Fruit fly (Drosophila melanogaster): ENCODE results near the gene CG7800.

Gene CG7800

dm6 chr3R:8217727-8218126 lies at the start of gene CG7800:
CG7800 (plus strand) TSS chr3R:8217957.
- TF ChIP-seq D1 (tag; optimal IDR thresholded peaks at IDR 0.05) (no peak), CG15710 (tag; optimal IDR thresholded peaks at IDR 0.05) (no peak), CG13204 (GFP tag; optimal IDR thresholded peaks at IDR 0.05) (no peak), Snoo (tag; optimal IDR thresholded peaks at IDR 0.05) (no peak), Ets98B (GFP tag; IDR thresholded peaks at IDR 0.05) (no peak), CG10348 (GFP tag; IDR thresholded peaks at IDR 0.05) (no peak)

DNA sequence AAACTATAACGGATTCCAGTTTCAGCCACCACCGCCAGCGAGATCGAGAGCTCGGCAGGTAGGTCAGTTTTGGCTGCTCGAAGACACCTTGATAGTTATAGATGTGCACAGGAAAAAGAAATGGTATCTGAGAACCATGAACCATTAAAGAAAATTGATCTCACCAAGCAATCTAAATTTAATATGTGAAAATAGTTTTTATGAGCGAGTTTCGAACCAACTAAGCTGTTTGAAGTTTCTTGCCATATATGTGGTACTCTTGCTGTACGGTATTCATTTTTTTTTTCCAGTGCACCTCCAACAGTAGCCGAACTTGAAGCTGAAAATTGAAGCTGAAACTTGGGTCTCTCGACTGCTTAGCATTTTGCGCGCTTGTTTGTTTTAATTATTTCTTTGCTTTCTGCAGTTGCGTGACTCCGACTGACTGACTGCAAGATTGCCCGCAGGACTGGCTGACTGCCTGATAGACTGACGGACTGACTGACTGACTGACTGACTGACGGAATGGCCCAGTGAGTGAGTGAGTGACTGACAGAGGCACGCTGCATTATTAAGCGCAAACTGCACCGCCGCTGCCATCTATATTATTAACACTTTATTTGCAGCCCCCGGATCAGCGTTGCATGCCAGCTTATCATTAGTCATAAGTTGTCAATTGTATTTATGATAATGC lies 46.1 kb upstream of the CG7800 start:
- TF ChIP-seq Snoo (tag; optimal IDR thresholded peaks at IDR 0.05), result no peak
- no peak for TF ChIP-seq CG12605 (GFP tag; IDR thresholded peaks at IDR 0.05)
- peak; percentile 30 for TF ChIP-seq Pif1A (GFP tag; optimal IDR thresholded peaks at IDR 0.05)
- TF ChIP-seq CG10348 (GFP tag; IDR thresholded peaks at IDR 0.05), result no peak
- TF ChIP-seq CG15710 (tag; optimal IDR thresholded peaks at IDR 0.05), result peak; percentile 36
- peak; percentile 61 for TF ChIP-seq CG8301 (tag; optimal IDR thresholded peaks at IDR 0.05)
- TF ChIP-seq CG9948 (tag; optimal IDR thresholded peaks at IDR 0.05), result peak; percentile 9
- no peak for TF ChIP-seq gl (tag; optimal IDR thresholded peaks at IDR 0.05)
- peak; percentile 75 for TF ChIP-seq CG32121 (GFP tag; IDR thresholded peaks at IDR 0.05)
- peak; percentile 68; the same call in 2 of the 3 replicates for TF ChIP-seq fd96Ca (GFP tag; IDR thresholded peaks at IDR 0.05)
- TF ChIP-seq CG34367 (tag; optimal IDR thresholded peaks at IDR 0.05), result no peak
- no peak for TF ChIP-seq CG13204 (GFP tag; optimal IDR thresholded peaks at IDR 0.05)
- TF ChIP-seq CG17806 (tag; optimal IDR thresholded peaks at IDR 0.05), result peak; percentile 13
- 0 out of 2 replicates have a peak, but pooled peaks have one; percentile 30 for TF ChIP-seq rn (GFP tag; IDR thresholded peaks at IDR 0.05)
- no peak for TF ChIP-seq D1 (tag; optimal IDR thresholded peaks at IDR 0.05)
- peak; percentile 47 for TF ChIP-seq CG14655 (GFP tag; optimal IDR thresholded peaks at IDR 0.05)
- TF ChIP-seq Pif1B (GFP tag; optimal IDR thresholded peaks at IDR 0.05), result peak; percentile 18
- TF ChIP-seq Ets98B (GFP tag; IDR thresholded peaks at IDR 0.05), result peak; percentile 78
- TF ChIP-seq CG8159 (tag; optimal IDR thresholded peaks at IDR 0.05), result peak; percentile 38
- peak; percentile 73; the same call in 2 of the 3 replicates for TF ChIP-seq CG4496 (GFP tag; IDR thresholded peaks at IDR 0.05)
- no peak for TF ChIP-seq EcR (GFP tag; optimal IDR thresholded peaks at IDR 0.05)

dm6 chr3R:8176058-8176673 lies 41.6 kb upstream of the CG7800 start:
- TF ChIP-seq CG15710 (tag; optimal IDR thresholded peaks at IDR 0.05) (no peak), Pif1A (GFP tag; optimal IDR thresholded peaks at IDR 0.05) (no peak), Ets98B (GFP tag; IDR thresholded peaks at IDR 0.05) (no peak), CG17806 (tag; optimal IDR thresholded peaks at IDR 0.05) (no peak), fd96Ca (GFP tag; IDR thresholded peaks at IDR 0.05) (no peak), CG10348 (GFP tag; IDR thresholded peaks at IDR 0.05) (no peak), gl (tag; optimal IDR thresholded peaks at IDR 0.05) (no peak), CG8159 (tag; optimal IDR thresholded peaks at IDR 0.05) (no peak), CG13204 (GFP tag; optimal IDR thresholded peaks at IDR 0.05) (no peak), EcR (GFP tag; optimal IDR thresholded peaks at IDR 0.05) (no peak), rn (GFP tag; IDR thresholded peaks at IDR 0.05) (no peak), CG9948 (tag; optimal IDR thresholded peaks at IDR 0.05) (no peak), Pif1B (GFP tag; optimal IDR thresholded peaks at IDR 0.05) (no peak), CG12605 (GFP tag; IDR thresholded peaks at IDR 0.05) (no peak), D1 (tag; optimal IDR thresholded peaks at IDR 0.05) (no peak), CG4496 (GFP tag; IDR thresholded peaks at IDR 0.05) (no peak), CG8301 (tag; optimal IDR thresholded peaks at IDR 0.05) (no peak), CG32121 (GFP tag; IDR thresholded peaks at IDR 0.05) (no peak), CG34367 (tag; optimal IDR thresholded peaks at IDR 0.05) (no peak)

DNA sequence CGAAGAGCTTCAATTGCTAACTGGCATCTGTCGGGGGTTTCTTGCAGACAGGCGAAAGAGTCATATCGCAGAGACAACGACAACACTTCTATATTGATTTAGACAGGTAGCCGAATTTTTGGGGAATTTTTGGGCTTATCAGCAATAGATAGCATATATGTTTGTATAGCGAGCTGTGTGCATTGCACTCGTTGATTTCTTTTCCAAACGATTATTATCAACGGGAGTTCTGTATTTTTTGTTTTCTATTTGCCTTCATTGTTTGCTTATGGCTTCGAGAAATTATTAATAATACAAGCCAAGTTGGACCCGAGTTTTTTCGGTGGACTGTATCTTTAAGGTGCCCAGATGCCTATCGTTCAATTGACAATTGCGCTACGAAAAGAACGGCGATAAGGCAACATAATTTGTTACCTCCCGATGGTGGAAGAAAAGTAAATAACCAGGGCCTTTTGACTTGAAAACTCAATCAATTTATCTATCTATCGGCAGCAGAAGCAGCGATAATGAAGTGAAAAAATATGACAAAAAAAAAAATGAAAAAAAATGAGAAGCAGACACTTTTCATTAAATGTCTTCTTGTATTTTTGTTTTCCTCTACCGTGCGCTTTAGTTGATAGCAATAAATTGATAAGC lies 37.3 kb upstream of the CG7800 start:
- no peak for TF ChIP-seq CG12605 (GFP tag; IDR thresholded peaks at IDR 0.05)
- TF ChIP-seq Pif1A (GFP tag; optimal IDR thresholded peaks at IDR 0.05), result no peak
- no peak for TF ChIP-seq CG4496 (GFP tag; IDR thresholded peaks at IDR 0.05)
- TF ChIP-seq CG8159 (tag; optimal IDR thresholded peaks at IDR 0.05), result no peak
- TF ChIP-seq CG32121 (GFP tag; IDR thresholded peaks at IDR 0.05), result no peak
- no peak for TF ChIP-seq CG15710 (tag; optimal IDR thresholded peaks at IDR 0.05)
- no peak for TF ChIP-seq rn (GFP tag; IDR thresholded peaks at IDR 0.05)
- TF ChIP-seq Snoo (tag; optimal IDR thresholded peaks at IDR 0.05), result no peak
- TF ChIP-seq CG14655 (GFP tag; optimal IDR thresholded peaks at IDR 0.05), result no peak
- TF ChIP-seq CG13204 (GFP tag; optimal IDR thresholded peaks at IDR 0.05), result no peak
- no peak for TF ChIP-seq gl (tag; optimal IDR thresholded peaks at IDR 0.05)
- no peak for TF ChIP-seq CG9948 (tag; optimal IDR thresholded peaks at IDR 0.05)
- TF ChIP-seq CG17806 (tag; optimal IDR thresholded peaks at IDR 0.05), result no peak

DNA sequence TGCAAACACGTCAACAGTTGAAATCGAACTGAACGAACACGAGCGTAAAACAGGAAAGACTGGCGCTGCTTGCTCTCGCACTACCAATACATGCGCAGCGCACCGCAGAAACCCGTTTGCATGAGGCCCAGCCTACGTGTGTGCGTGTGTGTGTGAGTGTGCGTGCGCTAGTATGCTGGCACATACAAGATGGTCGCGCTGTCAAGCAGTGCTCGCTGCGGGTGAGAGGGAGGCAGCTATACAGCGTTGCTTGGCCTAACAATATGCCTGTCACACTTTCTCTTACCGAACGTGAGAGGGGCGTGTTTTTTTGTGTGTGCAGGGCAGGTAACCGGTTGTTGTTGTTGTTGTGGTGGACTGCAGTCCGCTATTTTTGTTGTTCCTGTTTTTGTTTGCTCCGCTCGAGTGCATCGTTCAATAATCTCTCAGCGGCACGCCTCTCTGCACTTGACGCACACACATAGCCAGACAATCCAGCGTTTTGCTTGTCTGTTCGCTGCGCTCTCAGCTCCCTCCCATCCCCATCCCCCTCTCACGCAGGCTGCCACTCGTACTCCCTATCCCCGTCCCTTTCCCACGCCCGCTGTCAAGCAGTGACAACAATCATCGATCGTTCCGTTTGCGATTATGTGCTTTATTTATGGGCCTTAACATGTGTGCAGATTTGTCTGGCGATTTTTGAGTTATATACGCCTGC lies 36.2 kb upstream of the CG7800 start, which contains the start of gene grn:
Gene grn (minus strand): TSS at position 33 of the 697 bp plus-strand sequence.
- peak; percentile 3 for TF ChIP-seq CG34367 (tag; optimal IDR thresholded peaks at IDR 0.05)
- no peak for TF ChIP-seq CG12605 (GFP tag; IDR thresholded peaks at IDR 0.05)
- TF ChIP-seq EcR (GFP tag; optimal IDR thresholded peaks at IDR 0.05), result peak; percentile 39
- peak; percentile 46 for TF ChIP-seq D1 (tag; optimal IDR thresholded peaks at IDR 0.05)
- TF ChIP-seq CG8159 (tag; optimal IDR thresholded peaks at IDR 0.05), result peak; percentile 3
- TF ChIP-seq CG13204 (GFP tag; optimal IDR thresholded peaks at IDR 0.05), result peak; percentile 39
- no peak for TF ChIP-seq CG8301 (tag; optimal IDR thresholded peaks at IDR 0.05)
- TF ChIP-seq CG14655 (GFP tag; optimal IDR thresholded peaks at IDR 0.05), result no peak
- peak; percentile 41 for TF ChIP-seq CG32121 (GFP tag; IDR thresholded peaks at IDR 0.05)
- peak; percentile 44; the same call in 1 of the 3 replicates for TF ChIP-seq fd96Ca (GFP tag; IDR thresholded peaks at IDR 0.05)

All from whole organism, pupa.